Worm (Caenorhabditis elegans): ENCODE results near the gene miz-1.

DNA sequence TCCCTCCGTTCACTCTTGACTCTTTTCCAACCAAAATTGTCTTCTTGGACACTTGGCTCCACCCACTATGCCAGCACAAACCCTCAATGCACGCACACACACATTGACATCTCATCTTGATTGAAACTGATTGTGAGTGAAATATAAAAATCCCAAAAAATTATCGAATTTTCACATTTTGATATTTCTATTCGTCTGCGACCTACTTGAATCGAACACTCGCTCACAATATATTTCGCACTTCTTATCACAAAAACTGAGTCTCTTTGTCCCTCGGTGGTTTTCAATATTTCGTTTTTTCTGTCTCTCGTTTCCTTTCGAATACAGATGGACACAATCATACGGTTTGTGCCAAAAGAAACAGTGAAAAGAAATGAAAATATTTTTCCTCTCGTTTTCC lies 7.9 kb downstream of the miz-1 start:
- TF ChIP-seq unc-39 (tag; optimal IDR thresholded peaks at IDR 0.05) = no peak
- TF ChIP-seq snpc-4 (tag; optimal IDR thresholded peaks at IDR 0.05) = no peak
- TF ChIP-seq pha-4 (tag; optimal IDR thresholded peaks at IDR 0.05) = no peak
- TF ChIP-seq nhr-237 (tag; optimal IDR thresholded peaks at IDR 0.05) = no peak
- no peak for TF ChIP-seq nhr-76 (tag; optimal IDR thresholded peaks at IDR 0.05)
- TF ChIP-seq unc-62 (GFP tag; optimal IDR thresholded peaks at IDR 0.05) = no peak

Measured in whole organism, mixed stage, embryonic.